Fruit fly (Drosophila melanogaster): ENCODE measurements around the gene MFS3.

Gene MFS3

dm6 chr2L:1144371-1145360, 1.7 kb downstream of the MFS3 start (continued):
- TF ChIP-seq Hmx (GFP tag; optimal IDR thresholded peaks at IDR 0.05) = no peak
- no peak for TF ChIP-seq bigmax (GFP tag; optimal IDR thresholded peaks at IDR 0.05)
- no peak for TF ChIP-seq unc-4 (GFP tag; IDR thresholded peaks at IDR 0.05; ENCODE audit: partially characterized antibody)
- no peak for TF ChIP-seq chinmo (GFP tag; IDR thresholded peaks at IDR 0.05; ENCODE audit: partially characterized antibody)
- no peak for TF ChIP-seq nau (GFP tag; optimal IDR thresholded peaks at IDR 0.05)
- no peak for TF ChIP-seq so (GFP tag; IDR thresholded peaks at IDR 0.05)
- TF ChIP-seq CG4360 (GFP tag; IDR thresholded peaks at IDR 0.05) = no peak
- TF ChIP-seq sna (GFP tag; IDR thresholded peaks at IDR 0.05; ENCODE audit: partially characterized antibody) = no peak
- TF ChIP-seq CTCF (GFP tag; optimal IDR thresholded peaks at IDR 0.05) = peak; percentile 16
- TF ChIP-seq tin (GFP tag; optimal IDR thresholded peaks at IDR 0.05) = peak; percentile 1
- TF ChIP-seq ind (GFP tag; optimal IDR thresholded peaks at IDR 0.05) = peak; percentile 49
- no peak for TF ChIP-seq Side (GFP tag; optimal IDR thresholded peaks at IDR 0.05)
- TF ChIP-seq tx (GFP tag; optimal IDR thresholded peaks at IDR 0.05) = no peak
- TF ChIP-seq chif (GFP tag; optimal IDR thresholded peaks at IDR 0.05) = peak; percentile 30 to 40
- TF ChIP-seq sqz (GFP tag; optimal IDR thresholded peaks at IDR 0.05) = no peak
- peak; percentile 64 for TF ChIP-seq CG10979 (tag; optimal IDR thresholded peaks at IDR 0.05)
- TF ChIP-seq CG12104 (GFP tag; optimal IDR thresholded peaks at IDR 0.05) = no peak
- TF ChIP-seq E2f2 (GFP tag; IDR thresholded peaks at IDR 0.05) = no peak; the same call in 1 of the 2 replicates
- peak; percentile 42 for TF ChIP-seq CG1529 (GFP tag; optimal IDR thresholded peaks at IDR 0.05)
- TF ChIP-seq CG11456 (GFP tag; IDR thresholded peaks at IDR 0.05) = no peak
- TF ChIP-seq usp (GFP tag; optimal IDR thresholded peaks at IDR 0.05) = no peak
- TF ChIP-seq CG11723 (GFP tag; optimal IDR thresholded peaks at IDR 0.05) = no peak
- TF ChIP-seq tna (GFP tag; IDR thresholded peaks at IDR 0.05; ENCODE audit: partially characterized antibody) = no peak
- TF ChIP-seq CG3995 (GFP tag; optimal IDR thresholded peaks at IDR 0.05) = no peak
- no peak for TF ChIP-seq CG11085 (GFP tag; IDR thresholded peaks at IDR 0.05)
- TF ChIP-seq Meics (GFP tag; optimal IDR thresholded peaks at IDR 0.05) = peak; percentile 55
- TF ChIP-seq CG34422 (GFP tag; IDR thresholded peaks at IDR 0.05) = no peak
- peak; percentile 52 for TF ChIP-seq mam (GFP tag; optimal IDR thresholded peaks at IDR 0.05)
- no peak for TF ChIP-seq Bgb (GFP tag; IDR thresholded peaks at IDR 0.05; ENCODE audit: partially characterized antibody)
- TF ChIP-seq CG10366 (GFP tag; IDR thresholded peaks at IDR 0.05) = peak; percentile 29
- TF ChIP-seq CG8478 (optimal IDR thresholded peaks at IDR 0.05) = no peak
- TF ChIP-seq Scr (GFP tag; IDR thresholded peaks at IDR 0.05; ENCODE audit: partially characterized antibody) = no peak
- peak; percentile 23 for TF ChIP-seq CG12659 (GFP tag; optimal IDR thresholded peaks at IDR 0.05)
- no peak for TF ChIP-seq CG2116 (GFP tag; optimal IDR thresholded peaks at IDR 0.05)
- TF ChIP-seq CG31365 (tag; optimal IDR thresholded peaks at IDR 0.05) = no peak
- peak; percentile 79 for TF ChIP-seq vvl (GFP tag; IDR thresholded peaks at IDR 0.05)
- TF ChIP-seq luna (GFP tag; optimal IDR thresholded peaks at IDR 0.05) = no peak
- no peak for TF ChIP-seq CG9437 (GFP tag; optimal IDR thresholded peaks at IDR 0.05)
- TF ChIP-seq Ets65A (GFP tag) = peak; percentile 92
- TF ChIP-seq CG31388 (GFP tag; optimal IDR thresholded peaks at IDR 0.05) = no peak
- no peak for TF ChIP-seq hth (optimal IDR thresholded peaks at IDR 0.05)
- no peak for TF ChIP-seq ftz-f1 (GFP tag; optimal IDR thresholded peaks at IDR 0.05)
- TF ChIP-seq ab (GFP tag; optimal IDR thresholded peaks at IDR 0.05) = no peak
- peak; percentile 3 for TF ChIP-seq gcm (GFP tag; optimal IDR thresholded peaks at IDR 0.05)
- peak; percentile 53 for TF ChIP-seq bcd (GFP tag; optimal IDR thresholded peaks at IDR 0.05)
- TF ChIP-seq tap (tag; optimal IDR thresholded peaks at IDR 0.05) = peak; percentile 62
- TF ChIP-seq CG2199 (GFP tag; IDR thresholded peaks at IDR 0.05) = no peak
- TF ChIP-seq CG10209 (GFP tag; optimal IDR thresholded peaks at IDR 0.05) = peak; percentile 28
- peak; percentile 14 for TF ChIP-seq CG8944 (GFP tag; optimal IDR thresholded peaks at IDR 0.05)
- TF ChIP-seq CG3163 (GFP tag; optimal IDR thresholded peaks at IDR 0.05) = no peak
- no peak for TF ChIP-seq pita (GFP tag; optimal IDR thresholded peaks at IDR 0.05)
